Fruit fly (Drosophila melanogaster) Kc167 (cell line): ENCODE data around the gene Muted.

Experiments used
- Myc ChIP-seq: fragments of >200 bp; optimal IDR thresholded peaks from 2 replicates; lab custom pipeline; 2017; ENCODE audit warnings: missing external identifiers
- Sin3A ChIP-seq: fragments of >200 bp; optimal IDR thresholded peaks from 2 replicates; lab custom pipeline; 2018; ENCODE audit warnings: missing external identifiers
- h ChIP-seq: fragments of >200 bp; optimal IDR thresholded peaks from 3 replicates; lab custom pipeline; 2018; ENCODE audit warnings: missing external identifiers
- insv ChIP-seq: fragments of >200 bp; optimal IDR thresholded peaks from 3 replicates; lab custom pipeline; 2018; ENCODE audit warnings: missing external identifiers
- psq ChIP-seq: fragments of >200 bp; optimal IDR thresholded peaks from 2 replicates; lab custom pipeline; 2017; ENCODE audit warnings: missing external identifiers
- ttk ChIP-seq: sonication (Bioruptor generic); optimal IDR thresholded peaks from 2 replicates; lab custom pipeline; 2017; ENCODE audit warnings: missing external identifiers

Gene Muted

dm6 chr3R:22372535-22372934 is 10.1 kb downstream of the Muted start, which contains the start of gene CG7069:
Gene CG7069, plus strand, starts transcription at chr3R:22372835.
- TF ChIP-seq psq (lab: Kevin White, UChicago) = no peak
- TF ChIP-seq h = no peak
- no peak for TF ChIP-seq Myc (lab: Kevin White, UChicago)
- TF ChIP-seq insv (lab: Kevin White, UChicago) = no peak
- no peak for TF ChIP-seq ttk (lab: Kevin White, UChicago)
- no peak for TF ChIP-seq Sin3A

dm6 chr3R:22375674-22376073 is 13.3 kb downstream of the Muted start, which contains the start of gene CG18596:
Gene CG18596, plus strand, starts transcription at chr3R:22375923.
- TF ChIP-seq psq (lab: Kevin White, UChicago) (no peak), Myc (lab: Kevin White, UChicago) (no peak), ttk (lab: Kevin White, UChicago) (no peak), insv (lab: Kevin White, UChicago) (no peak), h (no peak), Sin3A (no peak)

- TF ChIP-seq ttk (lab: Kevin White, UChicago) (no peak), insv (lab: Kevin White, UChicago) (no peak), h (no peak), Sin3A (no peak), psq (lab: Kevin White, UChicago) (no peak), Myc (lab: Kevin White, UChicago) (no peak)
Measured at dm6 chr3R:22379942-22380341, 17.5 kb downstream of the Muted start, which contains the start of gene CG34149. Gene CG34149, plus strand, starts transcription at chr3R:22380128.

- TF ChIP-seq psq (lab: Kevin White, UChicago) (no peak), Myc (lab: Kevin White, UChicago) (no peak), insv (lab: Kevin White, UChicago) (no peak), h (no peak), Sin3A (no peak), ttk (lab: Kevin White, UChicago) (no peak)
Measured at dm6 chr3R:22381077-22381476, 18.7 kb downstream of the Muted start, which contains the start of gene CG43342. Gene CG43342, plus strand, starts transcription at chr3R:22381340.

- TF ChIP-seq h (no peak), insv (lab: Kevin White, UChicago) (no peak), psq (lab: Kevin White, UChicago) (no peak), Sin3A (no peak), Myc (lab: Kevin White, UChicago) (no peak)
Measured at dm6 chr3R:22381735-22382134, 19.3 kb downstream of the Muted start, which contains the start of gene Gpdh3. Gene Gpdh3, plus strand, starts transcription at chr3R:22382035.

- TF ChIP-seq Myc (lab: Kevin White, UChicago) = no peak
- TF ChIP-seq insv (lab: Kevin White, UChicago) = no peak
- no peak for TF ChIP-seq h
- TF ChIP-seq Sin3A = no peak
- TF ChIP-seq psq (lab: Kevin White, UChicago) = no peak
- no peak for TF ChIP-seq ttk (lab: Kevin White, UChicago)
Measured at dm6 chr3R:22389614-22390013, 27.2 kb downstream of the Muted start, which contains the start of the genes CAH8 and CG7059. Gene CAH8, minus strand, starts transcription at chr3R:22389714. Gene CG7059, plus strand, starts transcription at chr3R:22389780.

dm6 chr3R:22390109-22390508 is 27.7 kb downstream of the Muted start:
- TF ChIP-seq h = no peak
- TF ChIP-seq psq (lab: Kevin White, UChicago) = no peak
- no peak for TF ChIP-seq insv (lab: Kevin White, UChicago)
- TF ChIP-seq Sin3A = no peak
- no peak for TF ChIP-seq Myc (lab: Kevin White, UChicago)
- no peak for TF ChIP-seq ttk (lab: Kevin White, UChicago)

- TF ChIP-seq insv (lab: Kevin White, UChicago) (no peak), Myc (lab: Kevin White, UChicago) (no peak), psq (lab: Kevin White, UChicago) (no peak), ttk (lab: Kevin White, UChicago) (no peak), h (no peak), Sin3A (no peak)
Measured at dm6 chr3R:22394004-22394403, 31.6 kb downstream of the Muted start, which contains the start of gene CG13857. Gene CG13857, minus strand, starts transcription at chr3R:22394104.

dm6 chr3R:22395409-22396178 is 33.2 kb downstream of the Muted start:
- TF ChIP-seq ttk (lab: Kevin White, UChicago) = no peak
- TF ChIP-seq insv (lab: Kevin White, UChicago) = no peak
- no peak for TF ChIP-seq psq (lab: Kevin White, UChicago)
- no peak for TF ChIP-seq h
- TF ChIP-seq Sin3A = no peak
- no peak for TF ChIP-seq Myc (lab: Kevin White, UChicago)

dm6 chr3R:22396238-22396772 is 33.9 kb downstream of the Muted start:
- TF ChIP-seq insv (lab: Kevin White, UChicago) (no peak), Sin3A (no peak), h (no peak), psq (lab: Kevin White, UChicago) (no peak), ttk (lab: Kevin White, UChicago) (no peak), Myc (lab: Kevin White, UChicago) (no peak)

dm6 chr3R:22397068-22397700 is 34.8 kb downstream of the Muted start:
- no peak for TF ChIP-seq insv (lab: Kevin White, UChicago)
- TF ChIP-seq Sin3A = no peak
- TF ChIP-seq ttk (lab: Kevin White, UChicago) = no peak
- no peak for TF ChIP-seq Myc (lab: Kevin White, UChicago)
- no peak for TF ChIP-seq h
- TF ChIP-seq psq (lab: Kevin White, UChicago) = no peak
